Worm (Caenorhabditis elegans) whole organism, midembryonic: Measurements from ENCODE around the gene nhr-135.

Experiments used
- T22C8.4 ChIP-seq: fragments of 200-800 bp; sonication (Bioruptor generic); IDR thresholded peaks from 2 replicates; pipeline ENCODE4 v1.3.6; 2022; ENCODE audit warnings: missing genetic modification characterization, missing compliant biosample characterization
- cog-1 ChIP-seq: sonication (generic microtip); optimal IDR thresholded peaks from 2 replicates; lab custom pipeline; 2016; ENCODE audit warnings: missing genetic modification characterization, missing compliant biosample characterization
- flt-1 ChIP-seq: fragments of 200-800 bp; sonication (Bioruptor generic); IDR thresholded peaks from 2 replicates; pipeline ENCODE4 v1.3.6; 2022; ENCODE audit warnings: missing genetic modification characterization, missing compliant biosample characterization
- klf-2 ChIP-seq: fragments of 200-800 bp; sonication (Bioruptor generic); conservative IDR thresholded peaks from 2 replicates; pipeline ENCODE4 v1.3.6; 2022; ENCODE audit warnings: missing genetic modification reagents, missing genetic modification characterization, missing compliant biosample characterization
- ref-1 ChIP-seq: fragments of 200-800 bp; sonication (Bioruptor generic); conservative IDR thresholded peaks from 2 replicates; pipeline ENCODE4 v1.3.6; 2022; ENCODE audit warnings: missing genetic modification reagents, missing genetic modification characterization, missing compliant biosample characterization
- tab-1 ChIP-seq: fragments of 200-800 bp; sonication (Bioruptor generic); IDR thresholded peaks from 2 replicates; pipeline ENCODE4 v1.3.6; 2022; ENCODE audit warnings: missing genetic modification characterization, missing compliant biosample characterization
- ztf-23 ChIP-seq: fragments of 200-800 bp; sonication (Bioruptor generic); IDR thresholded peaks from 2 replicates; pipeline ENCODE4 v1.3.6; 2022; ENCODE audit warnings: missing genetic modification reagents, missing genetic modification characterization, missing compliant biosample characterization
- ztf-29 ChIP-seq: fragments of 200-800 bp; sonication (Bioruptor generic); IDR thresholded peaks from 2 replicates; pipeline ENCODE4 v1.3.6; 2022; ENCODE audit warnings: missing genetic modification reagents, missing genetic modification characterization, missing compliant biosample characterization

ce11 chrV:7047512-7047911 lies 46.1 kb downstream of the nhr-135 start, which contains the start of gene F20A1.8:
- no peak for TF ChIP-seq tab-1
- TF ChIP-seq klf-2 (GFP tag; lab: Robert Waterston, UW): no peak
- TF ChIP-seq cog-1: no peak
- TF ChIP-seq flt-1 (GFP tag; lab: Robert Waterston, UW): no peak
- TF ChIP-seq ref-1 (GFP tag; lab: Robert Waterston, UW): no peak
- TF ChIP-seq ztf-29 (GFP tag; lab: Robert Waterston, UW): no peak
- TF ChIP-seq ztf-23 (GFP tag; lab: Robert Waterston, UW): no peak
- no peak for TF ChIP-seq T22C8.4
